Fruit fly (Drosophila melanogaster) whole organism, embryonic: ENCODE results near the gene CG7295.

Experiments used
- ATbp ChIP-seq: fragments of 200-800 bp; sonication (Bioruptor generic); optimal IDR thresholded peaks from 2 replicates; lab custom pipeline; 2017; ENCODE audit warnings: missing biosample characterization, mild to moderate bottlenecking, missing genetic modification characterization, missing genetic modification reagents
- B-H1 ChIP-seq: fragments of 200-800 bp; sonication (Bioruptor generic); IDR thresholded peaks from 3 replicates; pipeline ENCODE4 v1.3.6; 2022; ENCODE audit warnings: missing biosample characterization, missing genetic modification characterization
- Bgb ChIP-seq: fragments of 200-800 bp; sonication (Bioruptor generic); IDR thresholded peaks from 2 replicates; pipeline ENCODE4 v1.3.6; 2022; ENCODE audit warnings: missing biosample characterization, missing genetic modification characterization; ENCODE audit not compliant: partially characterized antibody
- Blimp-1 ChIP-seq: fragments of 200-800 bp; sonication (Bioruptor generic); optimal IDR thresholded peaks from 3 replicates; lab custom pipeline; 2018; ENCODE audit warnings: missing biosample characterization, missing genetic modification characterization, mild to moderate bottlenecking, moderate library complexity, missing genetic modification reagents
- CG11696 ChIP-seq: fragments of 200-800 bp; sonication (Bioruptor generic); IDR thresholded peaks from 2 replicates; pipeline ENCODE4 v1.3.6; 2022; ENCODE audit warnings: missing biosample characterization, missing genetic modification characterization
- CG13775 ChIP-seq: fragments of 200-800 bp; sonication (Bioruptor generic); optimal IDR thresholded peaks from 3 replicates; lab custom pipeline; 2017; ENCODE audit warnings: missing biosample characterization, mild to moderate bottlenecking, missing genetic modification characterization
- CG14667 ChIP-seq: fragments of 200-800 bp; sonication (Bioruptor generic); IDR thresholded peaks from 2 replicates; pipeline ENCODE4 v1.3.6; 2022; ENCODE audit warnings: missing biosample characterization, missing genetic modification characterization
- CG16815 ChIP-seq: fragments of 200-800 bp; sonication (Bioruptor generic); optimal IDR thresholded peaks from 3 replicates; lab custom pipeline; 2017; ENCODE audit warnings: missing biosample characterization, mild to moderate bottlenecking, missing genetic modification characterization
- CG18599 ChIP-seq: fragments of 200-800 bp; sonication (Bioruptor generic); optimal IDR thresholded peaks from 3 replicates; lab custom pipeline; 2017; ENCODE audit warnings: missing biosample characterization, missing genetic modification characterization, mild to moderate bottlenecking, moderate library complexity, missing genetic modification reagents
- CG2889 ChIP-seq: fragments of 200-800 bp; sonication (Bioruptor generic); IDR thresholded peaks from 3 replicates; pipeline ENCODE4 v1.3.6; 2022; ENCODE audit warnings: missing biosample characterization, missing genetic modification characterization
- CG30020 ChIP-seq: fragments of 200-800 bp; optimal IDR thresholded peaks from 2 replicates; lab custom pipeline; 2019; ENCODE audit warnings: missing biosample characterization, mild to moderate bottlenecking, missing genetic modification characterization, moderate library complexity
- CG5245 ChIP-seq: fragments of 200-800 bp; sonication (Bioruptor generic); optimal IDR thresholded peaks from 3 replicates; lab custom pipeline; 2016; ENCODE audit warnings: missing biosample characterization, missing genetic modification characterization
- Chrac-16 ChIP-seq: fragments of 200-800 bp; sonication (Bioruptor generic); optimal IDR thresholded peaks from 3 replicates; lab custom pipeline; 2016; ENCODE audit warnings: missing biosample characterization, missing genetic modification characterization
- D19B ChIP-seq: fragments of 200-800 bp; sonication (Bioruptor generic); optimal IDR thresholded peaks from 2 replicates; lab custom pipeline; 2017; ENCODE audit warnings: missing biosample characterization, mild to moderate bottlenecking, missing genetic modification characterization
- Dfd ChIP-seq, 2 experiments: fragments of >200 bp; optimal IDR thresholded peaks; 2 replicates each; lab custom pipeline; 2017; ENCODE audit warnings: missing biosample characterization in 2 of 2, missing genetic modification characterization in 2 of 2
- Fer3 ChIP-seq: fragments of 200-800 bp; sonication (Bioruptor generic); optimal IDR thresholded peaks from 2 replicates; lab custom pipeline; 2018; ENCODE audit warnings: missing biosample characterization, mild to moderate bottlenecking, missing genetic modification characterization, moderate library complexity
- Hr3 ChIP-seq: fragments of 200-800 bp; sonication (Bioruptor generic); optimal IDR thresholded peaks from 3 replicates; lab custom pipeline; 2016; ENCODE audit warnings: missing biosample characterization, missing genetic modification characterization
- Nf-YB ChIP-seq: fragments of 200-800 bp; sonication (Bioruptor generic); optimal IDR thresholded peaks from 3 replicates; lab custom pipeline; 2019; ENCODE audit warnings: missing biosample characterization, mild to moderate bottlenecking, missing genetic modification characterization, moderate library complexity
- Poxn ChIP-seq: fragments of 200-800 bp; sonication (Bioruptor generic); IDR thresholded peaks from 2 replicates; pipeline ENCODE4 v1.3.6; 2022; ENCODE audit warnings: missing biosample characterization, missing genetic modification characterization
- Sox100B ChIP-seq: fragments of 200-800 bp; sonication (Bioruptor generic); optimal IDR thresholded peaks from 3 replicates; lab custom pipeline; 2018; ENCODE audit warnings: missing biosample characterization, mild to moderate bottlenecking, missing genetic modification characterization
- Xrp1 ChIP-seq: fragments of 200-800 bp; sonication (Bioruptor generic); IDR thresholded peaks from 2 replicates; pipeline ENCODE4 v1.3.6; 2022; ENCODE audit warnings: missing biosample characterization, missing genetic modification characterization
- abd-A ChIP-seq: fragments of 200-800 bp; sonication (Bioruptor generic); optimal IDR thresholded peaks from 3 replicates; lab custom pipeline; 2019; ENCODE audit warnings: missing biosample characterization, mild to moderate bottlenecking, missing genetic modification characterization, moderate library complexity
- amos ChIP-seq: fragments of 200-800 bp; sonication (Bioruptor generic); IDR thresholded peaks from 2 replicates; pipeline ENCODE4 v1.3.6; 2022; ENCODE audit warnings: missing biosample characterization, missing genetic modification characterization; ENCODE audit not compliant: partially characterized antibody
- caup ChIP-seq: fragments of 200-800 bp; sonication (Bioruptor generic); optimal IDR thresholded peaks from 3 replicates; lab custom pipeline; 2017; ENCODE audit warnings: missing biosample characterization, mild to moderate bottlenecking, missing genetic modification characterization, moderate library complexity; ENCODE audit not compliant: severe bottlenecking
- chm ChIP-seq: fragments of 200-800 bp; sonication (Bioruptor generic); IDR thresholded peaks from 2 replicates; pipeline ENCODE4 v1.3.6; 2022; ENCODE audit warnings: missing biosample characterization, missing genetic modification characterization
- cwo ChIP-seq: fragments of 200-800 bp; sonication (Bioruptor generic); optimal IDR thresholded peaks from 3 replicates; lab custom pipeline; 2017; ENCODE audit warnings: missing biosample characterization, missing genetic modification characterization, mild to moderate bottlenecking, moderate library complexity, missing genetic modification reagents
- da ChIP-seq: fragments of 200-800 bp; sonication (Bioruptor generic); optimal IDR thresholded peaks from 2 replicates; lab custom pipeline; 2016; ENCODE audit warnings: missing biosample characterization, missing genetic modification characterization
- dm ChIP-seq: fragments of 200-800 bp; sonication (Bioruptor generic); optimal IDR thresholded peaks from 3 replicates; lab custom pipeline; 2016; ENCODE audit warnings: missing biosample characterization, missing genetic modification characterization
- gcm2 ChIP-seq: fragments of 200-800 bp; sonication (Bioruptor generic); optimal IDR thresholded peaks from 2 replicates; lab custom pipeline; 2016; ENCODE audit warnings: missing biosample characterization, missing genetic modification characterization
- gem ChIP-seq: fragments of 200-800 bp; sonication (Bioruptor generic); optimal IDR thresholded peaks from 2 replicates; lab custom pipeline; 2019; ENCODE audit warnings: missing biosample characterization, mild to moderate bottlenecking, missing genetic modification characterization, moderate library complexity
- ham ChIP-seq: fragments of 200-800 bp; sonication (Bioruptor generic); IDR thresholded peaks from 2 replicates; pipeline ENCODE4 v1.3.6; 2022; ENCODE audit warnings: missing biosample characterization, missing genetic modification characterization
- hkb ChIP-seq, 2 experiments: fragments of 200-800 bp in 1 of 2; fragments of >200 bp in 1 of 2; sonication (Bioruptor generic) in 1 of 2; IDR thresholded peaks in 1 of 2; optimal IDR thresholded peaks in 1 of 2; 2 replicates each; pipeline versions ENCODE4 v1.3.6 to Lab custom; 2017 to 2022; ENCODE audit warnings: missing biosample characterization in 1 of 2, missing genetic modification characterization in 1 of 2
- ind ChIP-seq: fragments of 200-800 bp; sonication (Bioruptor generic); optimal IDR thresholded peaks from 3 replicates; lab custom pipeline; 2016; ENCODE audit warnings: missing biosample characterization, missing genetic modification characterization
- kay ChIP-seq: fragments of 200-800 bp; sonication (Bioruptor generic); optimal IDR thresholded peaks from 2 replicates; lab custom pipeline; 2016; ENCODE audit warnings: missing biosample characterization, missing genetic modification characterization
- lab ChIP-seq: fragments of 200-800 bp; sonication (Bioruptor generic); optimal IDR thresholded peaks from 3 replicates; lab custom pipeline; 2017; ENCODE audit warnings: missing biosample characterization, missing genetic modification characterization, mild to moderate bottlenecking, moderate library complexity, missing genetic modification reagents
- phol ChIP-seq: fragments of 200-800 bp; sonication (Bioruptor generic); optimal IDR thresholded peaks from 3 replicates; lab custom pipeline; 2018; ENCODE audit warnings: missing biosample characterization, mild to moderate bottlenecking, missing genetic modification characterization, moderate library complexity
- prd ChIP-seq, 3 experiments: fragments of >200 bp in 2 of 3; fragments of 200-800 bp in 1 of 3; sonication (Bioruptor generic) in 1 of 3; optimal IDR thresholded peaks in 2 of 3; IDR thresholded peaks in 1 of 3; 2 replicates in 2 of 3; 3 replicates in 1 of 3; pipeline versions ENCODE4 v1.3.6 to Lab custom; 2017 to 2022; ENCODE audit warnings: missing biosample characterization in 1 of 3, missing genetic modification characterization in 1 of 3
- row ChIP-seq: fragments of 200-800 bp; sonication (Bioruptor generic); IDR thresholded peaks from 3 replicates; pipeline ENCODE4 v1.3.6; 2022; ENCODE audit warnings: missing biosample characterization, missing genetic modification characterization
- salm ChIP-seq: fragments of 200-800 bp; sonication (Bioruptor generic); optimal IDR thresholded peaks from 2 replicates; lab custom pipeline; 2018; ENCODE audit warnings: missing biosample characterization, mild to moderate bottlenecking, missing genetic modification characterization
- schlank ChIP-seq: fragments of 200-800 bp; sonication (Bioruptor generic); optimal IDR thresholded peaks from 2 replicates; lab custom pipeline; 2018; ENCODE audit warnings: missing biosample characterization, mild to moderate bottlenecking, missing genetic modification characterization
- sd ChIP-seq: fragments of 200-800 bp; sonication (Bioruptor generic); optimal IDR thresholded peaks from 3 replicates; lab custom pipeline; 2018; ENCODE audit warnings: missing biosample characterization, mild to moderate bottlenecking, missing genetic modification characterization, moderate library complexity
- shn ChIP-seq: fragments of 200-800 bp; sonication (Bioruptor generic); optimal IDR thresholded peaks from 3 replicates; lab custom pipeline; 2016; ENCODE audit warnings: missing biosample characterization, missing genetic modification characterization
- sim ChIP-seq: fragments of 200-800 bp; sonication (Bioruptor generic); IDR thresholded peaks from 2 replicates; pipeline ENCODE4 v1.3.6; 2022; ENCODE audit warnings: missing biosample characterization, missing genetic modification characterization
- so ChIP-seq: fragments of 200-800 bp; sonication (Bioruptor generic); IDR thresholded peaks from 3 replicates; pipeline ENCODE4 v1.3.6; 2022; ENCODE audit warnings: missing biosample characterization, missing genetic modification characterization
- sqz ChIP-seq: fragments of 200-800 bp; sonication (Bioruptor generic); optimal IDR thresholded peaks from 3 replicates; lab custom pipeline; 2018; ENCODE audit warnings: missing biosample characterization, mild to moderate bottlenecking, missing genetic modification characterization
- tx ChIP-seq: fragments of 200-800 bp; sonication (Bioruptor generic); optimal IDR thresholded peaks from 2 replicates; lab custom pipeline; 2016; ENCODE audit warnings: missing biosample characterization, missing genetic modification characterization
- unpg ChIP-seq: fragments of 200-800 bp; sonication (Bioruptor generic); optimal IDR thresholded peaks from 3 replicates; lab custom pipeline; 2018; ENCODE audit warnings: missing biosample characterization, mild to moderate bottlenecking, missing genetic modification characterization, moderate library complexity
- wdn ChIP-seq: fragments of 200-800 bp; sonication (Bioruptor generic); IDR thresholded peaks from 2 replicates; pipeline ENCODE4 v1.3.6; 2022; ENCODE audit warnings: missing biosample characterization, missing genetic modification characterization

The CG7295 gene

dm6 chr2L:1837717-1838368, 31.8 kb upstream of the CG7295 start (continued):
- TF ChIP-seq dm, result no peak
- no peak for TF ChIP-seq CG5245
- no peak for TF ChIP-seq sqz (GFP tag; lab: Kevin White, UChicago)
- no peak for TF ChIP-seq CG13775 (GFP tag; lab: Kevin White, UChicago)
- TF ChIP-seq Chrac-16 (GFP tag; lab: Kevin White, UChicago), result no peak
- TF ChIP-seq wdn (GFP tag; lab: Robert Waterston, UW), result 0 out of 2 replicates have a peak, but pooled peaks have one; percentile 28
- no peak for TF ChIP-seq Bgb (GFP tag; lab: Robert Waterston, UW)
- TF ChIP-seq amos (GFP tag; lab: Robert Waterston, UW), result no peak
- no peak for TF ChIP-seq gcm2
- peak; percentile 14 for TF ChIP-seq shn (GFP tag; lab: Kevin White, UChicago)
- peak; percentile 73 for TF ChIP-seq row (GFP tag; lab: Robert Waterston, UW)
- TF ChIP-seq phol (tag; lab: Kevin White, UChicago), result peak; percentile 7
- TF ChIP-seq unpg, result peak; percentile 37
- no peak for TF ChIP-seq da (GFP tag; lab: Kevin White, UChicago)
- TF ChIP-seq D19B, result peak; percentile 7
- TF ChIP-seq caup (GFP tag; lab: Kevin White, UChicago), result peak; percentile 46
- TF ChIP-seq Hr3 (GFP tag; lab: Kevin White, UChicago), result no peak
- peak; percentile 48 for TF ChIP-seq cwo (GFP tag; lab: Kevin White, UChicago)
- TF ChIP-seq kay, result no peak
- no peak for TF ChIP-seq Xrp1 (GFP tag; lab: Robert Waterston, UW)
- TF ChIP-seq schlank (tag; lab: Kevin White, UChicago), result peak; percentile 24
- TF ChIP-seq ham (GFP tag; lab: Robert Waterston, UW), result no peak
- no peak for TF ChIP-seq CG16815 (GFP tag; lab: Kevin White, UChicago)
- peak; percentile 42 for TF ChIP-seq ATbp (GFP tag; lab: Kevin White, UChicago)
- no peak for TF ChIP-seq prd (optimal IDR thresholded peaks at IDR 0.05; lab: Kevin White, UChicago)
- peak; percentile 52; the same call in 1 of the 3 replicates for TF ChIP-seq prd (GFP tag; IDR thresholded peaks at IDR 0.05; lab: Robert Waterston, UW)
- TF ChIP-seq abd-A (tag; lab: Kevin White, UChicago), result peak; percentile 61
- TF ChIP-seq CG18599 (GFP tag; lab: Kevin White, UChicago), result peak; percentile 80
- no peak for TF ChIP-seq Nf-YB (GFP tag; lab: Kevin White, UChicago)
- no peak for TF ChIP-seq sim (GFP tag; lab: Robert Waterston, UW)
- TF ChIP-seq CG2889, result 0 out of 3 replicates have a peak, but pooled peaks have one; percentile 59
- no peak for TF ChIP-seq salm
- peak; percentile 34 for TF ChIP-seq ind
- peak; percentile 22 for TF ChIP-seq Fer3
- 0 out of 2 replicates have a peak, but pooled peaks have one; percentile 29 for TF ChIP-seq CG11696 (GFP tag; lab: Robert Waterston, UW)
- TF ChIP-seq gem (tag; lab: Kevin White, UChicago), result peak; percentile 55
- TF ChIP-seq Blimp-1, result no peak
- TF ChIP-seq CG30020, result no peak
- 0 out of 3 replicates have a peak, but pooled peaks have one; percentile 42 for TF ChIP-seq so
- 0 out of 3 replicates have a peak, but pooled peaks have one; percentile 21 for TF ChIP-seq B-H1 (GFP tag; lab: Robert Waterston, UW)
- no peak for TF ChIP-seq hkb (optimal IDR thresholded peaks at IDR 0.05; lab: Kevin White, UChicago)
- TF ChIP-seq hkb (GFP tag; IDR thresholded peaks at IDR 0.05; lab: Robert Waterston, UW), result 0 out of 2 replicates have a peak, but pooled peaks have one; percentile 45
- TF ChIP-seq CG14667 (GFP tag; lab: Robert Waterston, UW), result 0 out of 2 replicates have a peak, but pooled peaks have one; percentile 41
- 0 out of 2 replicates have a peak, but pooled peaks have one; percentile 30 for TF ChIP-seq Poxn (GFP tag; lab: Robert Waterston, UW)
- TF ChIP-seq Sox100B, result no peak
- no peak; the same call in 1 of the 2 replicates for TF ChIP-seq chm (GFP tag; lab: Robert Waterston, UW)
- TF ChIP-seq Dfd (GFP tag; optimal IDR thresholded peaks at IDR 0.05; lab: Kevin White, UChicago), result no peak
- TF ChIP-seq tx (GFP tag; lab: Kevin White, UChicago), result peak; percentile 4
- TF ChIP-seq sd, result no peak
- peak; percentile 74 for TF ChIP-seq lab
